Fruit fly (Drosophila melanogaster): ENCODE results near the gene CG10749.
A peak's percentile ranks its signal among the peaks of the same experiment; 100 is the strongest.

The CG10749 gene

DNA sequence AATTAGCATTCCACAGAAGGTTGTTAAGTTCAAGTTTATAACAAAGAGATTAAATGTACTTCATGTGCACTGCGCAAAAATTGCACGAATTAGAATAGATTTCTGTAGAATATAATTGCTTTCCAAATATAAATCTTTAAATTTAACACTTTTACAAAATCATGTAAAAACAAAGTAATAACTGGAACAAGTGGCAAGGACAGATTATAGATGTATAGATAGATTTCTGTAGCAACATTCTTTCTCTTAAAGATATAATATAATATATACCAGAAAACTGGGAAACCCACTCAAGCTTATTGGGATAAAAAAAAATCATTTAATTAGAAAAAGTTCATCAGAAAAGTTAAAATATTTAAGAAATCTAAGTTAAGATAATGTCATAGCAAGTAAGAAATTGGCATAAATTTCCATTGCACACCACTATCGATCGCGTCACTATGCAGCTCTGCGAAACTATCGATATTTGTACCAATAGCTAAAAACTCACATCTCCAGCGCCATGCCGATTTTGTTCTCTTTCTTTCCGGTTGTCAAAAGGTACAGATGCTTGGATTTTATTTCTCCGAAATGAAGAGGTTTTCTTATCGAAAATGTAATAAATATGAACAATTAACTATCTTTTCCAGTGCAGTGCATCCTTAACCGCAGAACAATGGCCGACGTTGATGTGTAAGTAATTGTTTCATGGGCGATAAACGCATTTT, 50.7 kb downstream of the CG10749 start, which contains the start of gene RpS12 (continued):
- TF ChIP-seq CG15696 (tag; optimal IDR thresholded peaks at IDR 0.05) (peak; percentile 35), dysf (GFP tag; IDR thresholded peaks at IDR 0.05) (peak; percentile 69), CG15479 (GFP tag; optimal IDR thresholded peaks at IDR 0.05) (no peak), vvl (GFP tag; IDR thresholded peaks at IDR 0.05) (peak; percentile 78), CG9817 (tag; optimal IDR thresholded peaks at IDR 0.05) (peak; percentile 73), gfzf (GFP tag; optimal IDR thresholded peaks at IDR 0.05) (peak; percentile 18), pb (GFP tag; optimal IDR thresholded peaks at IDR 0.05) (peak; percentile 72), phol (tag; optimal IDR thresholded peaks at IDR 0.05) (peak; percentile 88), Antp (GFP tag; optimal IDR thresholded peaks at IDR 0.05) (peak; percentile 80), CG15601 (tag; optimal IDR thresholded peaks at IDR 0.05) (peak; percentile 56), btn (GFP tag; optimal IDR thresholded peaks at IDR 0.05) (peak; percentile 4), CG12219 (GFP tag; optimal IDR thresholded peaks at IDR 0.05) (peak; percentile 72), Asciz (GFP tag; optimal IDR thresholded peaks at IDR 0.05) (peak; percentile 39), otp (GFP tag; IDR thresholded peaks at IDR 0.05) (peak; percentile 82), sqz (GFP tag; optimal IDR thresholded peaks at IDR 0.05) (peak; percentile 62), esg (GFP tag; conservative IDR thresholded peaks at IDR 0.05) (peak; percentile 19; the same call in 1 of the 2 replicates), dan (GFP tag; IDR thresholded peaks at IDR 0.05) (no peak), CG1832 (GFP tag; optimal IDR thresholded peaks at IDR 0.05) (no peak), Mad (GFP tag; optimal IDR thresholded peaks at IDR 0.05) (peak; percentile 55), CG2202 (tag; optimal IDR thresholded peaks at IDR 0.05) (peak; percentile 67), HLH3B (GFP tag; IDR thresholded peaks at IDR 0.05) (peak; percentile 60), CG11093 (GFP tag; IDR thresholded peaks at IDR 0.05) (no peak), CG7963 (GFP tag; IDR thresholded peaks at IDR 0.05; ENCODE audit: partially characterized antibody) (peak; percentile 51; the same call in 2 of the 3 replicates), fu2 (GFP tag; optimal IDR thresholded peaks at IDR 0.05) (peak; percentile 65), CG31224 (GFP tag; IDR thresholded peaks at IDR 0.05) (peak; percentile 29; the same call in 1 of the 2 replicates), dm (GFP tag; optimal IDR thresholded peaks at IDR 0.05) (peak; percentile 96), Ets97D (GFP tag; optimal IDR thresholded peaks at IDR 0.05) (peak; percentile 99), Poxn (GFP tag; IDR thresholded peaks at IDR 0.05) (no peak), Lhr (GFP tag; optimal IDR thresholded peaks at IDR 0.05) (peak; percentile 54), cad (GFP tag; optimal IDR thresholded peaks at IDR 0.05) (no peak), MESR4 (GFP tag; optimal IDR thresholded peaks at IDR 0.05) (peak; percentile 99), nerfin-2 (GFP tag; IDR thresholded peaks at IDR 0.05; ENCODE audit: partially characterized antibody) (0 out of 2 replicates have a peak, but pooled peaks have one; percentile 51), CG43689 (GFP tag; IDR thresholded peaks at IDR 0.05) (peak; percentile 36; the same call in 1 of the 2 replicates), gce (GFP tag; IDR thresholded peaks at IDR 0.05) (peak; percentile 84), ewg (GFP tag; optimal IDR thresholded peaks at IDR 0.05) (peak; percentile 57), lmd (GFP tag; IDR thresholded peaks at IDR 0.05) (peak; percentile 59), CG11723 (GFP tag; optimal IDR thresholded peaks at IDR 0.05) (peak; percentile 71), CG1233 (GFP tag; optimal IDR thresholded peaks at IDR 0.05) (peak; percentile 77), CG2116 (GFP tag; optimal IDR thresholded peaks at IDR 0.05) (peak; percentile 99), Chrac-16 (GFP tag; optimal IDR thresholded peaks at IDR 0.05) (peak; percentile 55), CG4404 (GFP tag; IDR thresholded peaks at IDR 0.05) (peak; percentile 28), CG4820 (GFP tag; optimal IDR thresholded peaks at IDR 0.05) (peak; percentile 59), CG15073 (GFP tag; optimal IDR thresholded peaks at IDR 0.05) (no peak), CG18262 (tag; optimal IDR thresholded peaks at IDR 0.05) (peak; percentile 41), klu (GFP tag; IDR thresholded peaks at IDR 0.05) (no peak), hbn (GFP tag; IDR thresholded peaks at IDR 0.05; ENCODE audit: partially characterized antibody) (peak; percentile 63), CG4282 (GFP tag; optimal IDR thresholded peaks at IDR 0.05) (peak; percentile 62), Dip3 (GFP tag; optimal IDR thresholded peaks at IDR 0.05) (peak; percentile 68), CG18764 (GFP tag; optimal IDR thresholded peaks at IDR 0.05) (peak; percentile 59), trem (tag; optimal IDR thresholded peaks at IDR 0.05) (peak; percentile 63)
